Worm (Caenorhabditis elegans) whole organism, L4/young adult: ENCODE results near the gene F54F2.6.

Experiments
- W03F9.2 ChIP-seq: fragments of 150-350 bp; optimal IDR thresholded peaks from 2 replicates; lab custom pipeline; 2014; ENCODE audit warnings: missing biosample characterization, missing genetic modification characterization
- dao-5 ChIP-seq: sonication (generic microtip); optimal IDR thresholded peaks from 2 replicates; lab custom pipeline; 2016; ENCODE audit warnings: missing genotype, missing genetic modification characterization, moderate library complexity, missing compliant biosample characterization
- him-1 ChIP-seq: sonication (generic microtip); optimal IDR thresholded peaks from 2 replicates; lab custom pipeline; 2016; ENCODE audit warnings: missing genotype, missing genetic modification reagents, missing genetic modification characterization, missing compliant biosample characterization

DNA sequence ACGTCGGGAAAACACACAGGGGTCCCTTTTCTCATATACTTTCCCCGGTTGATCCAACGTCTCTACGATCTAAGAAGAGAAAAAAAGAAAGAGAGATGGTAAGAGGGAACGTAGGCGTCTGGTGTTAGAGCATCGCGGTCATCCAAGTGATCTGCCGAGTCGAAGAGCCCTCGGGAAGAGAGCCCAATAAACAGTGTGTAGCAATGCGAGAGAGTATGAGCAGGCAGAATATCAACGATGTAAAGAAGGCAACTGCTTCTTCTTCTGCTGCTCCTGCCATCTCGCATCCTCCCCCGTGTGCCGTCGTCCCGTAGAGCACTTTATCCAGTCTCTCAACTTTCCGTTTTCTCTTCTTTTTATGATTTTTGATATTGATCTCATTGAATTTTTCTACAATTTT lies 15.2 kb upstream of the F54F2.6 start:
- TF ChIP-seq W03F9.2 (no peak), him-1 (no peak), dao-5 (no peak)
